Fruit fly (Drosophila melanogaster): ENCODE data around the gene ko.

Gene ko

DNA sequence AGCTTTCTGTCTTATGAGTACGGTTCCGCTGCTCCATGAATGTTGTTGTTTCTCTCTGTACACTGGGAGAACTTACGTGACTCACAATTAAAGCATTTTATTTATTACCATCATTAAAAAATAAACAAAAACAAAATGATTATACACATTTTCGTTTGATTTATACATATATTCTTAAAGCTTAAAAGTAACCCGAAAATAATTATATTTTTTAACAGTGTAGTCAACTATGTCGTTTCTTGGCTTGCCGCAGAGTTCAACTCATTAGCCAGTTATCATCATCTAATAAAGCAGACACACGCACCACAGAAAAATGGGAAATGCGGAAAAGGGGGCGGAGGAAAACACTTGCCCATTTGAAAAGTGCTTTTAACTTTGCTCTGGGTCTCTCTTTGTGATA is 93.6 kb downstream of the ko start (continued):
- peak; percentile 53 for TF ChIP-seq esn (GFP tag; optimal IDR thresholded peaks at IDR 0.05)
- peak; percentile 75 for TF ChIP-seq svp (GFP tag)
- TF ChIP-seq dsx (GFP tag; optimal IDR thresholded peaks at IDR 0.05; ENCODE audit: poor library complexity, severe bottlenecking), result peak; percentile 55
- peak in 1 of 2 experiments; percentile 37 for TF ChIP-seq salr (GFP tag; optimal IDR thresholded peaks at IDR 0.05)
- TF ChIP-seq CG11294 (GFP tag; IDR thresholded peaks at IDR 0.05), result no peak
- TF ChIP-seq achi (GFP tag; optimal IDR thresholded peaks at IDR 0.05), result peak; percentile 58
- no peak for TF ChIP-seq fkh (GFP tag; optimal IDR thresholded peaks at IDR 0.05)
- TF ChIP-seq Smox (GFP tag; optimal IDR thresholded peaks at IDR 0.05), result peak; percentile 28
- no peak for TF ChIP-seq Gug (GFP tag; IDR thresholded peaks at IDR 0.05)
- peak; percentile 10 for TF ChIP-seq CG10669 (GFP tag; optimal IDR thresholded peaks at IDR 0.05)
- TF ChIP-seq pdm3 (GFP tag; optimal IDR thresholded peaks at IDR 0.05), result peak; percentile 64
- TF ChIP-seq Ets96B (tag; optimal IDR thresholded peaks at IDR 0.05), result peak; percentile 35
- TF ChIP-seq dac (GFP tag; optimal IDR thresholded peaks at IDR 0.05), result no peak
- peak; percentile 56 for TF ChIP-seq net (GFP tag; optimal IDR thresholded peaks at IDR 0.05)
- TF ChIP-seq CG32006 (GFP tag; optimal IDR thresholded peaks at IDR 0.05), result peak; percentile 73
- TF ChIP-seq topi (GFP tag; optimal IDR thresholded peaks at IDR 0.05), result peak; percentile 23
- peak; percentile 56 for TF ChIP-seq CG6276 (GFP tag; optimal IDR thresholded peaks at IDR 0.05)
- peak; percentile 48 for TF ChIP-seq Hr39 (GFP tag; optimal IDR thresholded peaks at IDR 0.05)
- peak; percentile 72 for TF ChIP-seq CG8119 (GFP tag; IDR thresholded peaks at IDR 0.05)
- TF ChIP-seq CG6163 (GFP tag; IDR thresholded peaks at IDR 0.05), result peak; percentile 65; the same call in 2 of the 3 replicates

dm6 chr3L:21036257-21036957 is 94.6 kb downstream of the ko start:
- TF ChIP-seq esn (GFP tag; optimal IDR thresholded peaks at IDR 0.05) (peak; percentile 5), CG4318 (GFP tag; optimal IDR thresholded peaks at IDR 0.05) (no peak), svp (GFP tag) (peak; percentile 65), CG11902 (GFP tag; optimal IDR thresholded peaks at IDR 0.05) (no peak), Met (GFP tag; optimal IDR thresholded peaks at IDR 0.05) (peak; percentile 2), Hr39 (GFP tag; optimal IDR thresholded peaks at IDR 0.05) (no peak), CG6163 (GFP tag; IDR thresholded peaks at IDR 0.05) (0 out of 3 replicates have a peak, but pooled peaks have one; percentile 14), CG10631 (GFP tag; optimal IDR thresholded peaks at IDR 0.05) (no peak), fkh (GFP tag; optimal IDR thresholded peaks at IDR 0.05) (peak; percentile 84)

DNA sequence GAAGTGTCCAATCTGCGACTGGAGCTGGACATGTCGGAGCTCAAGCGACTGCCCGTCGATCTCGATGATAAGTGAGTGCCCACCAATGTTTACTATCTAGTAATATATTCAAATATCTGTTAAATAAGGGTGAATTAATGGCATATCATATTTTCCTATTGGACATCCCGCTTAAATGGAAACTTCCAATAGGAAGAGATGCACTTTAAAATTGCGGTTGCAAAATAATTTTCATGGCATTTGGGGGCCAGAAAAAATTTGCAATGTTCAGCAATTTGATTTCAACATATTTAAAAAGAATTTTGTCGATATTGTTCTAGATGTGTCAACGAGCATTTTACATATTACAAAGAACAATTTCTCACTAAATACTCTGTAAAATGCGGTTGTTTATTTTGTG is 95.7 kb downstream of the ko start:
- TF ChIP-seq Ets21C (GFP tag; optimal IDR thresholded peaks at IDR 0.05) (no peak), Eip93F (GFP tag; optimal IDR thresholded peaks at IDR 0.05) (no peak), CG6792 (GFP tag; optimal IDR thresholded peaks at IDR 0.05) (no peak), CG7368 (GFP tag; optimal IDR thresholded peaks at IDR 0.05) (no peak), lz (GFP tag; optimal IDR thresholded peaks at IDR 0.05) (no peak)

- TF ChIP-seq Met (GFP tag; optimal IDR thresholded peaks at IDR 0.05) (peak; percentile 20), Smox (GFP tag; optimal IDR thresholded peaks at IDR 0.05) (peak; percentile 25), CG31627 (GFP tag; optimal IDR thresholded peaks at IDR 0.05) (peak; percentile 16), Eip78C (GFP tag) (peak; percentile 72), lz (GFP tag; optimal IDR thresholded peaks at IDR 0.05) (peak; percentile 14), dsx (GFP tag; optimal IDR thresholded peaks at IDR 0.05; ENCODE audit: poor library complexity, severe bottlenecking) (peak; percentile 45), CG6163 (GFP tag; IDR thresholded peaks at IDR 0.05) (0 out of 3 replicates have a peak, but pooled peaks have one; percentile 13), Ets96B (tag; optimal IDR thresholded peaks at IDR 0.05) (no peak), esn (GFP tag; optimal IDR thresholded peaks at IDR 0.05) (peak; percentile 39), svp (GFP tag) (peak; percentile 78), ss (GFP tag; optimal IDR thresholded peaks at IDR 0.05) (peak; percentile 56 to 66), Hr38 (GFP tag; optimal IDR thresholded peaks at IDR 0.05) (no peak), Sox102F (GFP tag; optimal IDR thresholded peaks at IDR 0.05) (peak; percentile 30), vri (GFP tag; optimal IDR thresholded peaks at IDR 0.05) (peak; percentile 41), Hr4 (GFP tag; optimal IDR thresholded peaks at IDR 0.05) (peak; percentile 21), CG9139 (GFP tag; optimal IDR thresholded peaks at IDR 0.05) (peak; percentile 16), Sox14 (GFP tag; optimal IDR thresholded peaks at IDR 0.05) (no peak), Eip93F (GFP tag; optimal IDR thresholded peaks at IDR 0.05) (no peak), CG11294 (GFP tag; IDR thresholded peaks at IDR 0.05) (no peak), CG1621 (tag; optimal IDR thresholded peaks at IDR 0.05) (peak; percentile 82), pdm3 (GFP tag; optimal IDR thresholded peaks at IDR 0.05) (peak; percentile 5), CG32006 (GFP tag; optimal IDR thresholded peaks at IDR 0.05) (no peak), CG6854 (GFP tag; optimal IDR thresholded peaks at IDR 0.05) (peak; percentile 52), CG6792 (GFP tag; optimal IDR thresholded peaks at IDR 0.05) (no peak), CG3919 (GFP tag; optimal IDR thresholded peaks at IDR 0.05) (peak; percentile 24)
Measured at dm6 chr3L:21034281-21035221, 96.4 kb downstream of the ko start, which contains the start of gene siz. Gene siz, plus strand, starts transcription at chr3L:21034535.
